Worm (Caenorhabditis elegans): ENCODE results near the gene Y51H4A.936.
"Not testable (repeated sequence)": the region's sequence is repeated elsewhere in the genome, so short reads cannot be mapped to it uniquely, and the experiment has no call there.

ce11 chrIV:16655783-16656182 is 26.6 kb downstream of the Y51H4A.936 start, which contains the start of gene set-26:
- not testable (repeated sequence) for TF ChIP-seq flt-1 (GFP tag; IDR thresholded peaks at IDR 0.05); ztf-23 (GFP tag; IDR thresholded peaks at IDR 0.05); ztf-29 (GFP tag; IDR thresholded peaks at IDR 0.05); tab-1 (GFP tag; IDR thresholded peaks at IDR 0.05); klf-2 (GFP tag; conservative IDR thresholded peaks at IDR 0.05)
